Fruit fly (Drosophila melanogaster) whole organism, pupa: ENCODE measurements around the gene CG12576.
A peak's percentile ranks its signal among the peaks of the same experiment; 100 is the strongest.

Experiments
- CG10348 ChIP-seq: fragments of 200-800 bp; sonication (Bioruptor generic); IDR thresholded peaks from 2 replicates; pipeline ENCODE4 v1.3.6; 2022; ENCODE audit warnings: missing biosample characterization, missing genetic modification characterization
- CG12605 ChIP-seq: fragments of 200-800 bp; sonication (Bioruptor generic); IDR thresholded peaks from 2 replicates; pipeline ENCODE4 v1.3.6; 2022; ENCODE audit warnings: missing biosample characterization, missing genetic modification characterization
- CG13204 ChIP-seq: fragments of 200-800 bp; sonication (Bioruptor generic); optimal IDR thresholded peaks from 2 replicates; lab custom pipeline; 2018; ENCODE audit warnings: missing biosample characterization, mild to moderate bottlenecking, missing genetic modification characterization, moderate library complexity
- CG14655 ChIP-seq: fragments of 200-800 bp; sonication (Bioruptor generic); optimal IDR thresholded peaks from 3 replicates; lab custom pipeline; 2017; ENCODE audit warnings: mild to moderate bottlenecking, missing biosample characterization, missing genetic modification reagents, missing genetic modification characterization
- CG15710 ChIP-seq: fragments of 200-800 bp; sonication (Bioruptor generic); optimal IDR thresholded peaks from 2 replicates; lab custom pipeline; 2018; ENCODE audit warnings: missing biosample characterization, mild to moderate bottlenecking, missing genetic modification characterization, moderate library complexity
- CG17806 ChIP-seq: fragments of 200-800 bp; sonication (Bioruptor generic); optimal IDR thresholded peaks from 2 replicates; lab custom pipeline; 2018; ENCODE audit warnings: missing biosample characterization, mild to moderate bottlenecking, missing genetic modification characterization, moderate library complexity
- CG32121 ChIP-seq: fragments of 200-800 bp; sonication (Bioruptor generic); IDR thresholded peaks from 2 replicates; pipeline ENCODE4 v1.3.6; 2022; ENCODE audit warnings: missing biosample characterization, missing genetic modification characterization
- CG34367 ChIP-seq: fragments of 200-800 bp; sonication (Bioruptor generic); optimal IDR thresholded peaks from 2 replicates; lab custom pipeline; 2018; ENCODE audit warnings: missing biosample characterization, mild to moderate bottlenecking, missing genetic modification characterization
- CG4496 ChIP-seq: fragments of 200-800 bp; sonication (Bioruptor generic); IDR thresholded peaks from 3 replicates; pipeline ENCODE4 v1.3.6; 2022; ENCODE audit warnings: missing biosample characterization, missing genetic modification characterization
- CG8159 ChIP-seq: fragments of 200-800 bp; sonication (Bioruptor generic); optimal IDR thresholded peaks from 3 replicates; lab custom pipeline; 2018; ENCODE audit warnings: missing biosample characterization, mild to moderate bottlenecking, missing genetic modification characterization, moderate library complexity
- CG8301 ChIP-seq: fragments of 200-800 bp; sonication (Bioruptor generic); optimal IDR thresholded peaks from 2 replicates; lab custom pipeline; 2018; ENCODE audit warnings: missing biosample characterization, mild to moderate bottlenecking, missing genetic modification characterization
- CG9948 ChIP-seq: fragments of 200-800 bp; sonication (Bioruptor generic); optimal IDR thresholded peaks from 2 replicates; lab custom pipeline; 2018; ENCODE audit warnings: missing biosample characterization, mild to moderate bottlenecking, missing genetic modification characterization, moderate library complexity
- EcR ChIP-seq: fragments of 200-800 bp; sonication (Bioruptor generic); optimal IDR thresholded peaks from 3 replicates; lab custom pipeline; 2019; ENCODE audit warnings: missing biosample characterization, missing genetic modification characterization, mild to moderate bottlenecking, moderate library complexity, missing genetic modification reagents
- Pif1B ChIP-seq: fragments of 200-800 bp; sonication (Bioruptor generic); optimal IDR thresholded peaks from 3 replicates; lab custom pipeline; 2016; ENCODE audit warnings: missing biosample characterization, missing genetic modification characterization
- fd96Ca ChIP-seq: fragments of 200-800 bp; sonication (Bioruptor generic); IDR thresholded peaks from 3 replicates; pipeline ENCODE4 v1.3.6; 2022; ENCODE audit warnings: missing biosample characterization, missing genetic modification characterization
- gl ChIP-seq: fragments of 200-800 bp; sonication (Bioruptor generic); optimal IDR thresholded peaks from 2 replicates; lab custom pipeline; 2018; ENCODE audit warnings: missing biosample characterization, mild to moderate bottlenecking, missing genetic modification characterization
- rn ChIP-seq: fragments of 200-800 bp; sonication (Bioruptor generic); IDR thresholded peaks from 2 replicates; pipeline ENCODE4 v1.3.6; 2022; ENCODE audit warnings: missing biosample characterization, missing genetic modification characterization

CG12576 gene

DNA sequence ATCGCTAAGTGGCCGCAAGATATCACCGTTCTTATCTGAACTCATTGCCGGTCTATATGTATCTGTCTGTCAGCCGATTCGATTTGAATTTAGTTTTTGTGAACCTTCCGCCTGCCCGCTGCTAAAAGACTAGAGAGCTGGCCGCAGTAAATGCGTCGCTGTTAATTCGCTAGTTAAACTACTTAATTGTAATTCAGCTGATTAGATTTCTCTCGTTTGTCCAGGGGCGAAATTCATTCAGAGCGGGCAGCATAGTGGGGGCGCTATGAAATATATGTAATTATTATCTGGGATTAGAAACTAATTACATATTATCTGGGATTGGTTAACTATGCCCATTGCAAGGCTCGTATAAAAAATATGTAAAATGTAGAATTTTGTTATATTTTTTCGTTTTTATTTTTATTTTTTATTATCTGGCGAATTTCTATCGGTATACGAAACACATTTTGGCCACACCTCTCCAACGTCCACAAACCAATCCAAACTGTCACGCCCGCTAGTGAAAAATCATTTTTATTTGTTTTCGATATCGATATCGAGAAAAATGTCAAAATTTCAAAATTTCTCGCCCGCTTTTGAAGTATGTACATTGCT lies 32.9 kb downstream of the CG12576 start, which contains the start of the genes CG14615 and tilB:
CG14615 (minus strand) TSS at position 301 of the 597 bp plus-strand sequence.
tilB (plus strand) TSS at position 547 of the 597 bp plus-strand sequence.
- TF ChIP-seq CG32121 (GFP tag; lab: Robert Waterston, UW), result no peak
- TF ChIP-seq CG9948, result no peak

- TF ChIP-seq CG17806 (tag; lab: Kevin White, UChicago) (no peak), fd96Ca (GFP tag; lab: Robert Waterston, UW) (no peak), CG13204 (GFP tag; lab: Kevin White, UChicago) (no peak), EcR (no peak), CG10348 (GFP tag; lab: Robert Waterston, UW) (no peak), CG8159 (no peak), Pif1B (GFP tag; lab: Kevin White, UChicago) (no peak), gl (tag; lab: Kevin White, UChicago) (no peak), CG12605 (GFP tag; lab: Robert Waterston, UW) (no peak), CG8301 (no peak), CG4496 (no peak), CG15710 (no peak), CG34367 (no peak)
Measured at dm6 chrX:22443954-22444910, 37.9 kb downstream of the CG12576 start, which contains the start of gene CG14621. CG14621 (plus strand) TSS chrX:22444227.

DNA sequence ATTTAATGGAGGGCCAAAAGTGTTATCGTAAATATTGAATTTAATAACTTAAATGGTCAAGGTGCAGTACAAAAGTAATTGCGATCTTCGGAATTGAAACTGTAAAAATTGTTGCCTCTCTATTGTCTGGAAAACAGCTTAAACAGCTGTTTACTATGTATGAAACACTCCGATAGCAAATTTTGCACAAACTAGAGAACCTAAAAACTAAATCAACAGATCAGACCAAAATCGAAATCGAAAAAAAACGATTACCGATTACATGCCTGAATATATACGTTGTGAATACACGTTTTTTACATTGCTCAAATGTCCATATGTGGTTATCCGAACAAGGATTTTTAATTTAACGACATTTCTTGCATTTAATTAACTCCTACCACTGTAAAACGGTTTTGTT lies 38.6 kb downstream of the CG12576 start:
- TF ChIP-seq CG8301, result no peak
- no peak for TF ChIP-seq CG14655 (GFP tag; lab: Kevin White, UChicago)
- TF ChIP-seq CG8159, result no peak
- TF ChIP-seq rn (GFP tag; lab: Robert Waterston, UW), result no peak
- TF ChIP-seq gl (tag; lab: Kevin White, UChicago), result no peak
- TF ChIP-seq CG9948, result no peak
- no peak for TF ChIP-seq Pif1B (GFP tag; lab: Kevin White, UChicago)

DNA sequence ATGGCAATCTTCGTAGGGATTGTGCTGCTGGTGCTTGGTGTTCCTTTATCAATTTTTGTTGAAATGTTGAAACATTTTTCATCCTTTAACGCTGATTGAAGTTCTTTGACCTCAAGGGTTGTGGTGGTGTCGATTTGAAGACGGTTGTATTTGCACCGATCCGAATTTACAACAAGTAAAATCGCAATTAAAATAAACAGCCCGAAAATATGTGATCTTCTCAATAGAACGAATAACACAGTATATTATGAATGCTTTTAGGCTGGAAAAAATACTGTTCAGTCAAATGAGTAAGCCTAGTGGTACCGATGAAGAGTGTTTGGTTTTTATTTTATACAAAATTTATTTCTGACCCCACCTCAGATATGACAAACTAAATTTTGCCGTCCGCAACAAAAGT lies 39.1 kb downstream of the CG12576 start:
- TF ChIP-seq CG13204 (GFP tag; lab: Kevin White, UChicago) (no peak), EcR (peak; percentile 66), CG17806 (tag; lab: Kevin White, UChicago) (no peak)

DNA sequence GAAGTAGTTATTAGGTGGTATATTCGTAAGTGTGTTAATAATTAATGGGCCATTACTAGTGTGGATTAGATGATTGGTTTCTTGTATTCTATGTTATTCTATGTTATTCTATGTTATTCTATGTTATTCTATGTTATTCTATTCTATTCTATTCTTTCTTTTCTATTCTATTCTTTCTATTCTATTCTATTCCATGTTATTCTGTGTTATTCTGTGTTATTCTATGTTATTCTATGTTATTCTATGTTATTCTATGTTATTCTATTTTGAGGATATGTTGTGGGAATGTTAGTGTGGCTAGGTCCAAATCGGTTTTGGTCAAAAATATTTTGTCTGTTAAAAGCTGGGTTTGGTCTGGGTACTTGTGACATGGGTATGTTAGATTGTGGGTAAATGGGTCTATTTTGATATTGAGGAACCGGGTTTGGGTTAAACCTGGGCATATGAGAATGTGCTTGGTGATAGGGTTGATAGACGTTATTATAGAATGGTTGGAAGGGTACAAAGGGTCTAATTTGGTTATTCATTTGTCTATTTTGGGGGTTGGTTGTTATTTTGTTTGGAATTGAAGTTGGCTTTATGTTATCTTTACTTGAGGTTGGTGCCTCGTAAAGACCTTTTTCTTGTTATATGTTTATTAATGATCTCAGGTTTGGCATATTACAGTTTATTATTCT lies 49.1 kb downstream of the CG12576 start:
- peak; percentile 78 for TF ChIP-seq Pif1B (GFP tag; lab: Kevin White, UChicago)
